Fruit fly (Drosophila melanogaster) whole organism, larva: ENCODE measurements around the gene ttm50.

Experiments used
- noc ChIP-seq: fragments of 200-800 bp; sonication (Bioruptor generic); optimal IDR thresholded peaks from 3 replicates; lab custom pipeline; 2019; ENCODE audit warnings: missing biosample characterization, mild to moderate bottlenecking, missing genetic modification characterization, moderate library complexity

ttm50 gene

DNA sequence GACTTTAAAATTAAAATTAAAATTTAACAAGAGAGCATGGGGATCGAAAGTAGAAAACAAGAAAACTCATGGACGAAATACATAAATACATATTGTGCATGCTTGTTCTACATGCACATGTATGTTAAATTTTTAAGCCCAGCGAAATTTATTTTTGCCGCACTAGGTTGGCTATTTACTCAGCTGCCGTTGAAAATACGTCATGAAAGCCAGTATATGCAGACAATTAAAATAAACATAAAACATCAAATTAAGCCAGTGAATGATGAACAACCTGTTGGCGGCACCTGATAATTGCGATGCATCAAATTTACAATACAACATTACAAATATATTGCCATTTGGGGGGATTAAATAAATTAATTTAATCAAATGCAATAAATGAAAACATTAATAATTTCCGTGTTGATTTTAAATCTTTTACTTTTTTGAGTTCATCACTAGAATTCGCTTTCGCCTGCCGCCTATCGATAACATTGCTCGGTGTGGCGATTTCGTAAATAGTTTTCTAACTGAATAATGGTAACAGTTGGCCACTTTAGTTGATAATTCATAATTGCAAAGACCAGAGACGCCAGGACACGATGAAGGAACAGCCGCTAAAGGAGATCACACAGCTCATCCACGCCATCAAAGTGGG lies 27.7 kb downstream of the ttm50 start, which contains the start of gene eIF2Bbeta:
eIF2Bbeta (plus strand) TSS at position 438 of the 640 bp plus-strand sequence.
- TF ChIP-seq noc (tag; lab: Kevin White, UChicago): no peak

DNA sequence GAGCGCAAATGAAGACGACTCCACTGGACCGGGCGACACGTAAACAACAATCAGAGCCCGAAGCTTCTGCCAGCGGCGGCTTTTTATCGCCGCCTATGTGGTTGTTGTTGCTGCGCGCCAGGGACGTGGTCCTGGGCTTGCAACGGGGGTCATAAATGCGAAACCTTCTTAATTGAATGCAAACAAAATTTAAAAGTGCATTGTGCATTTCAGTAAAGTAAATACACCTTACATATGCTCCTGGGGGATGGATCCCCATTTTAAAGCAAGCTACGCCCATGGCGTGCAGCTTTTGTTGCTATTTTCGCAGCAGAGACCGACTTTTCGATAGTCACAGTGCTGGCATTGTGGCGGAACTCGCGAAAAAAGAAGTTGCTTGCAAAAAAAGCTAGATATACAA lies 28.3 kb downstream of the ttm50 start, which contains the start of gene Ugalt:
Ugalt (minus strand) TSS at position 160 of the 400 bp plus-strand sequence.
- peak; percentile 100 for TF ChIP-seq noc (tag; lab: Kevin White, UChicago)

DNA sequence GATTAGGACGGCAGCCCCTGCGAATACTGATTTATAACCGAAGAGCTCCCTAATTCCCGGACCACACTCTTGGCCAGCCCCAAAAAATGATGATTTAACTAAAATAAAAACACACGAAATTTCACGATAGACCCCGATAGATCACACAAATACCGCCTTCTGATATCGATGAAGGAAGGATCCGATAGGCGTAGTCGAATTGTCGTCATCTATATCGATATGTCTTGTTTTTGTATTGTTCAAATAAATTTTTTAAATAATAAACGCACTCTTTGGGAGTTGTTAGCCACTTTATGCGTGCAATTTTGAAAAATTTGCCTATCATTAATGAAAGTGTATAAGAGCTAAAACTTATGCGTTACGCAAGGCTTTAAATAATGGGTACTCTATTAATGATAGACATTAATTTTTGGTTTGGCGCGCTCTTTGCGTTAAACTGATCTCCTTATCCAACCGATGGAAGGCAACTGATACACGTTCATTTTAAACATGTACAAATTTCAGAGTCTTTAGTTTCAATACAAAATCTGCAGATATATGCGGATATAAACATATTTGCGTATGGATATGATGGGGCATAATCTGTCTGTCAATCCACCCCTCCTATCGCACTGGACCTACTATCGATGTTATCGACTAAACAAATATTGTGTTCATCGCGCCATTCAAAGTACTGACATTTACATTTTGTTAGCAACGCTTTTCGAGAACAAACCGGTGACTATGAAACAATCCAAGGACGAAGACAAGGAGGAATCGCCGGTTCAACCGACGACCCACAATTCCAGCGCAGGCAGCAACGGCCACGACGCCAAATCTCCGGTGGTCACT lies 33.7 kb downstream of the ttm50 start, which contains the start of the genes Spg7 and Lint-O:
Spg7 (minus strand) TSS at position 148 of the 831 bp plus-strand sequence.
Lint-O (plus strand) TSS at position 638 of the 831 bp plus-strand sequence.
- TF ChIP-seq noc (tag; lab: Kevin White, UChicago): no peak

DNA sequence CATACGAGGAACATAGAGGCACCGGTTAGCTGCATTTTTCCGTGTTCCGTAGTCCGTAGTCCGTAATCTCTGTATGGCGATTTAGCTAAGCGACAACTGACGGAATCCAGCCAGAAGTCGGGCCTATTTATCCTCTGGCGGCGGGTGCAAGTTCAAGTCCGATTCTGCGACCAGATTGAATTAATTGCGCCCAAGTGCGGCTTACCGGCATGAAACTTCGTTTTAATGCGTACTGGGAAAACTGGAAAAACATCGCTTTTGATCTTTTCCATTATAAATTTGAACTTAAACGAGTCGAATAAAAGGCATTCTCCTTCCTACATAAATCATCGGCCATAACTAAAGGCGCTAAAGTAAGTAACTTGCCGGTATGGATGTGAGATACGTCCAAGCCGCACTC lies 38.2 kb downstream of the ttm50 start, which contains the start of gene dyw:
dyw (minus strand) TSS at position 101 of the 400 bp plus-strand sequence.
- TF ChIP-seq noc (tag; lab: Kevin White, UChicago): no peak

DNA sequence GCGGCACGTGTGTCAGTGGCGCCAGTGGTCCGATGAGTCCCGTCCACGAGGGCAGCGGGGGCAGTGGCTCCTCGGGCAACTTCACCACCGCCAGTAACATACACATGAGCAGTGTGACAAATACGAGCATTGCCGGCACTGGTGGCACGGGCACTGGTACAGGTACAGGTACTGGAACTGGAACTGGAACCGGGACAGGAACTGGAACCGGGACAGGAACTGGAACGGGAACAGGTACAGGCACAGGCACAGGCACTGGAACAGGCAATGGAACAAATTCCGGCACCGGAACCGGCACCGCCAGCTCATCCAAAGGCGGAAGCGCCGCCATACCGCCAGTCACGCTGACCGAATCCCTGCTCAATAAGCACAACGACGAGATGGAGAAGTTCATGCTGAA lies 41.6 kb downstream of the ttm50 start:
- TF ChIP-seq noc (tag; lab: Kevin White, UChicago): no peak

DNA sequence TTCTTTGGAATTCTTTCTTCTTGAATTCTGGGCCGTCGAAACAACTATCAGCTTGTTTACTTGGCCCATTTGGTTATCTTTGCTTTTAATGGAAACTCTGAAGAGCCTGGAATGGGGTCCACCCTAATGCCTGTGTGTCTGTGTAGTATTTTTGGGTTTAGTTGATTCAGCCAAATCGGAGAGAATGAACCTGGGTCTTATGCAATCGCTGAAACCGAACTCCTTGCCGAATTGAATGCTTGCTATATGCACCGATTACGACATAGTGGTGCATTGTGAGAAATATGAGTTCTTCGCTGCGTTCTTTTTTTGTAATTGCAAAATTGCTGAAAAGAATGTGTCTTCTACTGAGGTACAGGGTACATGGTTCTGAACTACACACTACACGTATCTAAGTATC lies 45.1 kb downstream of the ttm50 start:
- TF ChIP-seq noc (tag; lab: Kevin White, UChicago): no peak

DNA sequence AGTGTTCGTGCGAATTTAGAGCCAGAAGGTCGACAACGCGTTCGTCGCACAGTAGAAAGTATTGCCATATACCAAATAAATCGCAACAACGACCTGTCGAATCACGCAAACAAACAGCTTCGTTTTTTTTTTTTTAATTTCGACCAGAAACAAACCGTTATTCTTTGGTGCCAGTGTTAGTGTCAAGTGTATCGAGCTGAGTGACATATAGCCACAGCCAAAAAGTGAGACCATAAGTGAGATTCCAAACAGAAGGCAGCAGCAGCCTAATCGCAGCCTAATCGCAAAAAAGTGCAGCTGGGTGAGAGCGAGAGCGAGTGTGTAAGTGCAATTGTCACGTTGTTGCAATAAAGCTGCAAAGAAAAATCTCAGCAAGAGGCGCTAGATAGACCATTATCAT lies 46.4 kb downstream of the ttm50 start, which contains the start of gene per:
per (plus strand) TSS at position 1 of the 400 bp plus-strand sequence.
- no peak for TF ChIP-seq noc (tag; lab: Kevin White, UChicago)

DNA sequence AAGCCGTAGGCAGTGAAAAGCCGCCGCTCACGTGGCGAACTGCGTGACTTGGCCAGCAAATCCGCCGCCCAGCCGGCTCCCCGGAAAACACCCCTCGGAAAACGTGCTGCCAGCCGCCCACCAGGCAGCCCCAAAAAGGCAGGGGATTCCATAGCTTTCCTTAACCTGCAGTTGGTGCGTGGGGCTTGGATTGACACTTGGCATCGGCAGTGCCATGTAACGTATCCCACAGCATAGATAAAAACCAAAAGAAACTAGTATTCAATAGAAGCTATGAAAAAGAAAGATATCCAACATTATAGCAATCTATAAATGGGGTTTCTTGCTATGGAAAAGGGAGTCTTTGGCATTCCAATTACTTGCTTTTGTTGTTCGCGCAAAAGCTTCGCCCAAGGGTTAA lies 47.0 kb downstream of the ttm50 start:
- TF ChIP-seq noc (tag; lab: Kevin White, UChicago): no peak

DNA sequence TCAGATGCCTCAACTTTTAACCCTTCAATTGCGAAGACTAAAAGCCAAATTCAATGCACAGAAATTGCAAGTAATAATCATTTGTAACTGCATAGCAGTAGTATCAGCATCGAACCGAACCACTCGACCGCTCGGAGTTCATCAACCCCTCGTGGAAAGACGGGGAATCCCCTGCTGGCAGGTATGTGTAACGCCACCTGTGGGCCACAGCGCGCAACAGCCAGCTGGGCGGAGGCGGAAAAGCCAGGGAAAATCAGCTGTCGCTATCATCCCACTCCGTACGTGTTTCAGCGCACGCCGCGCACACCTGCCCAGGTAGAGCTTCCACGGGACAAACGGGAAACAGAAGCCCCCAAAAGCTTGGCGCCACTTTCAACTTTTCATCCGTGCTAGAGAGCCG lies 47.5 kb downstream of the ttm50 start:
- TF ChIP-seq noc (tag; lab: Kevin White, UChicago): no peak

DNA sequence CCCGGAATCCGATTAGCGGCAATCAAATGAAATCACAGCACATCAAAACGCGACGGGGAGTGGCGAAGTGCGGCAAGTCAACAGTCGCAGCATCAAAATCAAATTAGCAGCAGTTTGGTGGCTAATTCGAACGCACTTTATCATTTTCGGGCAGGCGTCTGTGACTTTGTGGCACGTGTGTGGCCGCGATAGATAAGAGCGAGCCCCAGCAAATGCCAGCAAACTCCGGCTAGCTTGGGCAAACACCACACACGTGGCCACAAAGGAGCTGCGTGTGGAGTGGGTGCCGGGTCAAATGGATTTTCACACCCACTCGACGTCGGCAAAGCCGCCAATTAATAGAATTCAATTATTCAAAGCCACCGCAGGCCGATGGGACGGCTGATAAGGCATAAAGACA lies 48.1 kb downstream of the ttm50 start:
- TF ChIP-seq noc (tag; lab: Kevin White, UChicago): no peak

DNA sequence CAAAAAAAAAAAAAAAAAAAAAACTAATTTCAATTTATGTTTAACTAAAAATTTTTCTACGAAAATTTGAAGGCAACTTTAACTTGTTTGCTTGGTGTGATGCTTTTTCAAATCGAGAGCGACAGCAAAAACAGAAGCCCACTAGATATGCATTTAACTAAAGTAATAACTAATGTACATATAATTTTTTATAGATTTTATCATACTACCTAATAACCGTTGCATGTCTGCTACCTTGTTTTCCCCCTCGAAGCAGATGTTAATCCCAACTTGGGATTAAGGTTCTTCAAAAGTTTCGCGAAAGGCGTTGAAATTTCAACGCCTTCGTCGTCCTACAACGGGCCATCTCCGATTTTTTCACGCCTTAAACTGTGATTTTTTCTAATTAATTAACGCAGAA lies 49.2 kb downstream of the ttm50 start, which contains the start of gene CG2652:
CG2652 (minus strand) TSS at position 101 of the 400 bp plus-strand sequence.
- TF ChIP-seq noc (tag; lab: Kevin White, UChicago): no peak

DNA sequence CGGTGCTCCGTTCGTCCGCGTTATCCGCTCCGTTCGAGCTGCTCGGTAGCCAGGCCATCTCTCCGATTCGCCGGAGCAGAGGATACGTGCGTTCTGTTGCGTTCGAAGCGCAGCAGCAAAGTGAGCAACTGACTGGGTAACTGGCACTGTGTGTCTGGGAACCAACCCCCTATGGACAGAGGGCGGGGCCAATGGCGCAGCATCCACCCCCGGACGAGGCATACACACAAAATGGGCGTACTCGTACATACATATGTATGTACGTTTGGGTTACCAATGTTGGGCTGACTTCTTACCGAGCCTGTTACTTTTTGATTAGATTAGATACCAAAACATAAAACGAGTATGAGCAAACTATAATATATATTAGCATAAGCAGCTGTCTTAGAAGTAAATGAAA lies 50.4 kb downstream of the ttm50 start, which contains the start of gene HLH3B:
HLH3B (minus strand) TSS at position 123 of the 400 bp plus-strand sequence.
- no peak for TF ChIP-seq noc (tag; lab: Kevin White, UChicago)
